Fruit fly (Drosophila melanogaster) whole organism, embryonic: ENCODE results near the gene CG6569.

ENCODE experiments used
- Abd-B ChIP-seq: fragments of 200-800 bp; sonication (Bioruptor generic); optimal IDR thresholded peaks from 2 replicates; lab custom pipeline; 2018; ENCODE audit warnings: missing biosample characterization, mild to moderate bottlenecking, missing genetic modification characterization, moderate library complexity
- Ada2b ChIP-seq: fragments of 200-800 bp; sonication (Bioruptor generic); IDR thresholded peaks from 2 replicates; pipeline ENCODE4 v1.3.6; 2022; ENCODE audit warnings: missing biosample characterization, missing genetic modification characterization
- CG10267 ChIP-seq: fragments of 200-800 bp; sonication (Bioruptor generic); optimal IDR thresholded peaks from 2 replicates; lab custom pipeline; 2018; ENCODE audit warnings: missing biosample characterization, mild to moderate bottlenecking, missing genetic modification characterization, moderate library complexity
- CG11504 ChIP-seq: fragments of 200-800 bp; sonication (Bioruptor generic); optimal IDR thresholded peaks from 3 replicates; lab custom pipeline; 2019; ENCODE audit warnings: missing biosample characterization, mild to moderate bottlenecking, missing genetic modification characterization, moderate library complexity
- CG11696 ChIP-seq: fragments of 200-800 bp; sonication (Bioruptor generic); IDR thresholded peaks from 2 replicates; pipeline ENCODE4 v1.3.6; 2022; ENCODE audit warnings: missing biosample characterization, missing genetic modification characterization
- CG11723 ChIP-seq: fragments of 200-800 bp; sonication (Bioruptor generic); optimal IDR thresholded peaks from 2 replicates; lab custom pipeline; 2017; ENCODE audit warnings: missing biosample characterization, mild to moderate bottlenecking, missing genetic modification characterization
- CG12155 ChIP-seq: fragments of 200-800 bp; sonication (Bioruptor generic); optimal IDR thresholded peaks from 3 replicates; lab custom pipeline; 2016; ENCODE audit warnings: missing biosample characterization, missing genetic modification characterization
- CG14667 ChIP-seq: fragments of 200-800 bp; sonication (Bioruptor generic); IDR thresholded peaks from 2 replicates; pipeline ENCODE4 v1.3.6; 2022; ENCODE audit warnings: missing biosample characterization, missing genetic modification characterization
- CG15269 ChIP-seq: fragments of 200-800 bp; sonication (Bioruptor generic); optimal IDR thresholded peaks from 2 replicates; lab custom pipeline; 2018; ENCODE audit warnings: missing biosample characterization, mild to moderate bottlenecking, missing genetic modification characterization, moderate library complexity
- CG17361 ChIP-seq: fragments of 200-800 bp; sonication (Bioruptor generic); IDR thresholded peaks from 3 replicates; pipeline ENCODE4 v1.3.6; 2022; ENCODE audit warnings: missing biosample characterization, missing genetic modification characterization
- CG2875 ChIP-seq: fragments of 200-800 bp; sonication (Bioruptor generic); optimal IDR thresholded peaks from 2 replicates; lab custom pipeline; 2017; ENCODE audit warnings: missing biosample characterization, mild to moderate bottlenecking, missing genetic modification characterization, missing genetic modification reagents
- CG31365 ChIP-seq: fragments of 200-800 bp; sonication (Bioruptor generic); optimal IDR thresholded peaks from 2 replicates; lab custom pipeline; 2018; ENCODE audit warnings: missing biosample characterization, mild to moderate bottlenecking, missing genetic modification characterization
- CG31441 ChIP-seq: fragments of 200-800 bp; sonication (Bioruptor generic); IDR thresholded peaks from 2 replicates; pipeline ENCODE4 v1.3.6; 2022; ENCODE audit warnings: missing biosample characterization, missing genetic modification characterization
- CG3163 ChIP-seq: fragments of 200-800 bp; sonication (Bioruptor generic); optimal IDR thresholded peaks from 3 replicates; lab custom pipeline; 2016; ENCODE audit warnings: missing biosample characterization, missing genetic modification characterization
- CG4424 ChIP-seq: fragments of 200-800 bp; sonication (Bioruptor generic); optimal IDR thresholded peaks from 3 replicates; lab custom pipeline; 2016; ENCODE audit warnings: missing biosample characterization, missing genetic modification characterization
- CG6689 ChIP-seq: fragments of 200-800 bp; sonication (Bioruptor generic); IDR thresholded peaks from 2 replicates; pipeline ENCODE4 v1.3.6; 2022; ENCODE audit warnings: missing biosample characterization, missing genetic modification characterization
- CG6791 ChIP-seq: fragments of 200-800 bp; sonication (Bioruptor generic); IDR thresholded peaks from 3 replicates; pipeline ENCODE4 v1.3.6; 2022; ENCODE audit warnings: missing biosample characterization, missing genetic modification characterization; ENCODE audit not compliant: partially characterized antibody
- CG6854 ChIP-seq: fragments of 200-800 bp; sonication (Bioruptor generic); optimal IDR thresholded peaks from 3 replicates; lab custom pipeline; 2017; ENCODE audit warnings: missing biosample characterization, mild to moderate bottlenecking, missing genetic modification characterization
- CG8089 ChIP-seq: fragments of 200-800 bp; sonication (Bioruptor generic); optimal IDR thresholded peaks from 3 replicates; lab custom pipeline; 2016; ENCODE audit warnings: missing biosample characterization, missing genetic modification characterization
- CG9437 ChIP-seq: fragments of 200-800 bp; sonication (Bioruptor generic); optimal IDR thresholded peaks from 2 replicates; lab custom pipeline; 2018; ENCODE audit warnings: missing biosample characterization, mild to moderate bottlenecking, missing genetic modification characterization
- CG9609 ChIP-seq: fragments of 200-800 bp; sonication (Bioruptor generic); optimal IDR thresholded peaks from 3 replicates; lab custom pipeline; 2016; ENCODE audit warnings: missing biosample characterization, missing genetic modification characterization
- CG9817 ChIP-seq: fragments of 200-800 bp; sonication (Bioruptor generic); optimal IDR thresholded peaks from 2 replicates; lab custom pipeline; 2018; ENCODE audit warnings: missing biosample characterization, mild to moderate bottlenecking, missing genetic modification characterization, moderate library complexity
- D ChIP-seq, 2 experiments: fragments of 200-800 bp in 1 of 2; fragments of >200 bp in 1 of 2; sonication (Bioruptor generic) in 1 of 2; optimal IDR thresholded peaks; 2 replicates in 1 of 2; 3 replicates in 1 of 2; lab custom pipeline; 2017; ENCODE audit warnings: mild to moderate bottlenecking in 1 of 2, missing biosample characterization in 1 of 2, missing genetic modification characterization in 1 of 2, missing genetic modification reagents in 1 of 2
- D19B ChIP-seq: fragments of 200-800 bp; sonication (Bioruptor generic); optimal IDR thresholded peaks from 2 replicates; lab custom pipeline; 2017; ENCODE audit warnings: missing biosample characterization, mild to moderate bottlenecking, missing genetic modification characterization
- Dek ChIP-seq: fragments of 200-800 bp; sonication (Bioruptor generic); optimal IDR thresholded peaks from 3 replicates; lab custom pipeline; 2019; ENCODE audit warnings: missing biosample characterization, mild to moderate bottlenecking, missing genetic modification characterization, moderate library complexity
- Ets65A ChIP-seq: fragments of 200-800 bp; sonication (Bioruptor generic); peaks from one replicate; lab custom pipeline; 2016; ENCODE audit warnings: missing biosample characterization, missing genetic modification characterization
- Ets97D ChIP-seq: fragments of 200-800 bp; sonication (Bioruptor generic); optimal IDR thresholded peaks from 3 replicates; lab custom pipeline; 2016; ENCODE audit warnings: missing biosample characterization, missing genetic modification characterization
- H15 ChIP-seq: fragments of 200-800 bp; sonication (Bioruptor generic); IDR thresholded peaks from 3 replicates; pipeline ENCODE4 v1.3.6; 2022; ENCODE audit warnings: missing biosample characterization, missing genetic modification characterization
- Hr78 ChIP-seq, 2 experiments: fragments of 200-800 bp in 1 of 2; fragments of >200 bp in 1 of 2; sonication (Bioruptor generic) in 1 of 2; optimal IDR thresholded peaks; 2 replicates each; lab custom pipeline; 2017 to 2019; ENCODE audit warnings: missing biosample characterization in 2 of 2, missing genetic modification characterization in 2 of 2, mild to moderate bottlenecking in 1 of 2, moderate library complexity in 1 of 2
- MBD-R2 ChIP-seq: fragments of 200-800 bp; sonication (Bioruptor generic); IDR thresholded peaks from 2 replicates; pipeline ENCODE4 v1.3.6; 2022; ENCODE audit warnings: missing biosample characterization, missing genetic modification characterization
- MTF-1 ChIP-seq: fragments of 200-800 bp; sonication (Bioruptor generic); optimal IDR thresholded peaks from 2 replicates; lab custom pipeline; 2018; ENCODE audit warnings: missing biosample characterization, mild to moderate bottlenecking, missing genetic modification characterization, borderline replicate concordance
- Nf-YB ChIP-seq: fragments of 200-800 bp; sonication (Bioruptor generic); optimal IDR thresholded peaks from 3 replicates; lab custom pipeline; 2019; ENCODE audit warnings: missing biosample characterization, mild to moderate bottlenecking, missing genetic modification characterization, moderate library complexity
- Rx ChIP-seq: fragments of 200-800 bp; sonication (Bioruptor generic); IDR thresholded peaks from 2 replicates; pipeline ENCODE4 v1.3.6; 2022; ENCODE audit warnings: missing biosample characterization, missing genetic modification characterization
- Six4 ChIP-seq: fragments of 200-800 bp; sonication (Bioruptor generic); optimal IDR thresholded peaks from 2 replicates; lab custom pipeline; 2016; ENCODE audit warnings: missing biosample characterization, missing genetic modification characterization
- Sox100B ChIP-seq: fragments of 200-800 bp; sonication (Bioruptor generic); optimal IDR thresholded peaks from 3 replicates; lab custom pipeline; 2018; ENCODE audit warnings: missing biosample characterization, mild to moderate bottlenecking, missing genetic modification characterization
- YL-1 ChIP-seq: fragments of 200-800 bp; sonication (Bioruptor generic); optimal IDR thresholded peaks from 3 replicates; lab custom pipeline; 2017; ENCODE audit warnings: missing biosample characterization, mild to moderate bottlenecking, missing genetic modification characterization
- amos ChIP-seq: fragments of 200-800 bp; sonication (Bioruptor generic); IDR thresholded peaks from 2 replicates; pipeline ENCODE4 v1.3.6; 2022; ENCODE audit warnings: missing biosample characterization, missing genetic modification characterization; ENCODE audit not compliant: partially characterized antibody
- az2 ChIP-seq: fragments of 200-800 bp; sonication (Bioruptor generic); optimal IDR thresholded peaks from 3 replicates; lab custom pipeline; 2016; ENCODE audit warnings: missing biosample characterization, missing genetic modification characterization
- br ChIP-seq: fragments of >200 bp; optimal IDR thresholded peaks from 2 replicates; lab custom pipeline; 2017
- caup ChIP-seq: fragments of 200-800 bp; sonication (Bioruptor generic); optimal IDR thresholded peaks from 3 replicates; lab custom pipeline; 2017; ENCODE audit warnings: missing biosample characterization, mild to moderate bottlenecking, missing genetic modification characterization, moderate library complexity; ENCODE audit not compliant: severe bottlenecking
- chm ChIP-seq: fragments of 200-800 bp; sonication (Bioruptor generic); IDR thresholded peaks from 2 replicates; pipeline ENCODE4 v1.3.6; 2022; ENCODE audit warnings: missing biosample characterization, missing genetic modification characterization
- gt ChIP-seq: fragments of 200-800 bp; sonication (Bioruptor generic); IDR thresholded peaks from 2 replicates; pipeline ENCODE4 v1.3.6; 2022; ENCODE audit warnings: missing biosample characterization, missing genetic modification characterization
- hb ChIP-seq: fragments of 200-800 bp; sonication (Bioruptor generic); IDR thresholded peaks from 3 replicates; pipeline ENCODE4 v1.3.6; 2022; ENCODE audit warnings: missing biosample characterization, missing genetic modification characterization; ENCODE audit not compliant: partially characterized antibody
- lmd ChIP-seq: fragments of 200-800 bp; sonication (Bioruptor generic); IDR thresholded peaks from 2 replicates; pipeline ENCODE4 v1.3.6; 2022; ENCODE audit warnings: missing biosample characterization, missing genetic modification characterization
- mirr ChIP-seq: fragments of 200-800 bp; sonication (Bioruptor generic); optimal IDR thresholded peaks from 3 replicates; lab custom pipeline; 2018; ENCODE audit warnings: missing biosample characterization, mild to moderate bottlenecking, missing genetic modification characterization
- pros ChIP-seq: fragments of 200-800 bp; sonication (Bioruptor generic); optimal IDR thresholded peaks from 3 replicates; lab custom pipeline; 2019; ENCODE audit warnings: missing biosample characterization, mild to moderate bottlenecking, missing genetic modification characterization, moderate library complexity
- sc ChIP-seq, 3 experiments: fragments of >200 bp in 2 of 3; fragments of 200-800 bp in 1 of 3; sonication (Bioruptor generic) in 1 of 3; optimal IDR thresholded peaks; 2 replicates in 2 of 3; 3 replicates in 1 of 3; lab custom pipeline; 2017; ENCODE audit warnings: mild to moderate bottlenecking in 1 of 3, missing biosample characterization in 1 of 3, missing genetic modification characterization in 1 of 3, missing genetic modification reagents in 1 of 3
- sisA ChIP-seq: fragments of 200-800 bp; sonication (Bioruptor generic); IDR thresholded peaks from 2 replicates; pipeline ENCODE4 v1.3.6; 2022; ENCODE audit warnings: missing biosample characterization, missing genetic modification characterization
- stc ChIP-seq: fragments of 200-800 bp; sonication (Bioruptor generic); IDR thresholded peaks from 2 replicates; pipeline ENCODE4 v1.3.6; 2022; ENCODE audit warnings: missing biosample characterization, missing genetic modification characterization
- tap ChIP-seq: fragments of 200-800 bp; optimal IDR thresholded peaks from 3 replicates; lab custom pipeline; 2019; ENCODE audit warnings: missing biosample characterization, mild to moderate bottlenecking, missing genetic modification characterization, moderate library complexity
- tx ChIP-seq: fragments of 200-800 bp; sonication (Bioruptor generic); optimal IDR thresholded peaks from 2 replicates; lab custom pipeline; 2016; ENCODE audit warnings: missing biosample characterization, missing genetic modification characterization

Gene CG6569

DNA sequence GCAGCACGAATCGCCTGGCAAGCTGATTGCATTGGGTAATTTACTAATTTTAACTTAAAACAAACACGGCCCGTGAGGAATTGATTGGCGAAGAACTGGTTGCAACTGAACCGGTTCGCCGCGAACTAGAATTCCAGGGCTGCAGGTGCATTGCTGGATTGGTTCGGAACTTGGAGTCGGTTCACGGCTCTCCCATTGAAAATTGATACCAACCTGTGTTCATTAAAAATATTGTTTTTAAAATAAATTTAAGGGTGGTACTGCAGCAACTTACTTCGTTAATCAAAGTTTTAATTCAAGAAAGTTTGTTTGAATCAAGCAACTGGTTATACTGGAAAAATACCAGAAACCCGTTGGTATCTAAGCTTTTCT is 45.2 kb downstream of the CG6569 start, which contains the start of gene CASK (continued):
- TF ChIP-seq CG15269 (tag; lab: Kevin White, UChicago) (no peak), CG8089 (GFP tag; lab: Kevin White, UChicago) (no peak), YL-1 (GFP tag; lab: Kevin White, UChicago) (no peak), hb (GFP tag; lab: Robert Waterston, UW) (no peak), caup (GFP tag; lab: Kevin White, UChicago) (no peak), amos (GFP tag; lab: Robert Waterston, UW) (peak; percentile 53), tx (no peak), D19B (GFP tag; lab: Kevin White, UChicago) (no peak), MTF-1 (GFP tag; lab: Kevin White, UChicago) (no peak), az2 (GFP tag; lab: Kevin White, UChicago) (peak; percentile 11), CG14667 (no peak), Six4 (GFP tag; lab: Kevin White, UChicago) (no peak), CG2875 (no peak), D (optimal IDR thresholded peaks at IDR 0.05; lab: Kevin White, UChicago) (no peak), D (GFP tag; optimal IDR thresholded peaks at IDR 0.05; lab: Kevin White, UChicago) (no peak), gt (GFP tag; lab: Robert Waterston, UW) (no peak), Ets65A (GFP tag; lab: Kevin White, UChicago) (no peak), CG31441 (GFP tag; lab: Robert Waterston, UW) (0 out of 2 replicates have a peak, but pooled peaks have one; percentile 51), Ets97D (GFP tag; lab: Kevin White, UChicago) (peak; percentile 57), CG6791 (no peak), CG9817 (tag; lab: Kevin White, UChicago) (no peak), CG12155 (GFP tag; lab: Kevin White, UChicago) (no peak), CG10267 (tag; lab: Kevin White, UChicago) (peak; percentile 17), H15 (no peak), Dek (tag; lab: Kevin White, UChicago) (peak; percentile 17), CG31365 (tag; lab: Kevin White, UChicago) (no peak), CG6854 (GFP tag; lab: Kevin White, UChicago) (no peak), Ada2b (GFP tag; lab: Robert Waterston, UW) (no peak), CG17361 (GFP tag; lab: Robert Waterston, UW) (peak; percentile 16; the same call in 1 of the 3 replicates), tap (no peak), CG11723 (GFP tag; lab: Kevin White, UChicago) (no peak), CG3163 (GFP tag; lab: Kevin White, UChicago) (peak; percentile 12), MBD-R2 (no peak; the same call in 1 of the 2 replicates), stc (no peak), chm (no peak), Nf-YB (GFP tag; lab: Kevin White, UChicago) (no peak), mirr (GFP tag; lab: Kevin White, UChicago) (no peak), CG9437 (GFP tag; lab: Kevin White, UChicago) (no peak), Hr78 (GFP tag; optimal IDR thresholded peaks at IDR 0.05; lab: Kevin White, UChicago) (no peak), Rx (no peak), sisA (GFP tag; lab: Robert Waterston, UW) (no peak), br (lab: Kevin White, UChicago) (no peak), sc (optimal IDR thresholded peaks at IDR 0.05; lab: Kevin White, UChicago) (no peak), sc (GFP tag; optimal IDR thresholded peaks at IDR 0.05; lab: Kevin White, UChicago) (no peak), CG4424 (GFP tag; lab: Kevin White, UChicago) (no peak), CG9609 (GFP tag; lab: Kevin White, UChicago) (no peak), CG11504 (tag; lab: Kevin White, UChicago) (peak; percentile 44), Sox100B (GFP tag; lab: Kevin White, UChicago) (no peak), Abd-B (GFP tag; lab: Kevin White, UChicago) (no peak), CG11696 (GFP tag; lab: Robert Waterston, UW) (no peak), CG6689 (GFP tag; lab: Robert Waterston, UW) (no peak), lmd (GFP tag; lab: Robert Waterston, UW) (no peak), pros (no peak)
